Worm (Caenorhabditis elegans): Measurements from ENCODE around the gene F28H7.3.

ce11 chrV:10798090-10798489 is 47.5 kb upstream of the F28H7.3 start, which contains the start of gene srh-184:
- TF ChIP-seq unc-39 (tag; optimal IDR thresholded peaks at IDR 0.05) (no peak), ceh-82 (tag; optimal IDR thresholded peaks at IDR 0.05) (no peak), ZK546.5 (tag; optimal IDR thresholded peaks at IDR 0.05) (no peak), ama-1 (optimal IDR thresholded peaks at IDR 0.05) (no peak), nhr-12 (tag; optimal IDR thresholded peaks at IDR 0.05) (no peak), pha-4 (tag; optimal IDR thresholded peaks at IDR 0.05) (no peak), skn-1 (tag; optimal IDR thresholded peaks at IDR 0.05) (no peak), lin-15B (tag; optimal IDR thresholded peaks at IDR 0.05) (no peak), jun-1 (tag; optimal IDR thresholded peaks at IDR 0.05) (no peak), lin-39 (tag; optimal IDR thresholded peaks at IDR 0.05) (no peak), nhr-76 (tag; optimal IDR thresholded peaks at IDR 0.05) (no peak), nhr-25 (tag; optimal IDR thresholded peaks at IDR 0.05) (no peak)

Measured in whole organism, L3 larva.